Worm (Caenorhabditis elegans) whole organism, early embryonic: Measurements from ENCODE around the gene nspg-6.

Experiments
- B0310.2 ChIP-seq: sonication (generic microtip); optimal IDR thresholded peaks from 2 replicates; lab custom pipeline; 2016; ENCODE audit warnings: mild to moderate bottlenecking, missing genetic modification characterization, missing compliant biosample characterization
- F13C5.2 ChIP-seq: sonication (generic microtip); optimal IDR thresholded peaks from 2 replicates; lab custom pipeline; 2017; ENCODE audit warnings: mild to moderate bottlenecking, missing genetic modification characterization, inconsistent platforms, missing compliant biosample characterization
- aly-1 ChIP-seq: sonication (generic microtip); optimal IDR thresholded peaks from 2 replicates; lab custom pipeline; 2016; ENCODE audit warnings: missing genetic modification characterization, missing compliant biosample characterization
- ama-1 ChIP-seq: fragments of 150-350 bp; optimal IDR thresholded peaks from 2 replicates; lab custom pipeline; 2014
- ceh-13 ChIP-seq: fragments of 200-800 bp; sonication (Bioruptor generic); optimal IDR thresholded peaks from 2 replicates; lab custom pipeline; 2018; ENCODE audit warnings: mild to moderate bottlenecking, missing genetic modification characterization, missing compliant biosample characterization
- ceh-36 ChIP-seq: sonication (generic microtip); optimal IDR thresholded peaks from 2 replicates; lab custom pipeline; 2016; ENCODE audit warnings: missing genetic modification characterization, inconsistent platforms, missing compliant biosample characterization
- ets-7 ChIP-seq: sonication (generic microtip); optimal IDR thresholded peaks from 2 replicates; lab custom pipeline; 2016; ENCODE audit warnings: missing genotype, missing genetic modification characterization, missing compliant biosample characterization
- flt-1 ChIP-seq: fragments of 200-800 bp; sonication (Bioruptor generic); IDR thresholded peaks from 2 replicates; pipeline ENCODE4 v1.3.6; 2022; ENCODE audit warnings: missing genetic modification characterization, missing compliant biosample characterization
- hmbx-1 ChIP-seq: sonication (generic microtip); optimal IDR thresholded peaks from 2 replicates; lab custom pipeline; 2016; ENCODE audit warnings: mild to moderate bottlenecking, missing genetic modification characterization, missing compliant biosample characterization
- hmg-4 ChIP-seq: fragments of 200-800 bp; sonication (Bioruptor generic); optimal IDR thresholded peaks from 2 replicates; lab custom pipeline; 2018; ENCODE audit warnings: mild to moderate bottlenecking, missing genetic modification characterization, missing compliant biosample characterization
- hnd-1 ChIP-seq: sonication (generic microtip); optimal IDR thresholded peaks from 2 replicates; lab custom pipeline; 2016; ENCODE audit warnings: missing genetic modification characterization, missing compliant biosample characterization
- pes-1 ChIP-seq: fragments of 200-800 bp; sonication (Bioruptor generic); IDR thresholded peaks from 2 replicates; pipeline ENCODE4 v1.3.6; 2022; ENCODE audit warnings: missing genetic modification reagents, missing genetic modification characterization, missing compliant biosample characterization
- scrt-1 ChIP-seq: fragments of 200-800 bp; sonication (Bioruptor generic); IDR thresholded peaks from 2 replicates; pipeline ENCODE4 v1.3.6; 2022; ENCODE audit warnings: missing genetic modification characterization, missing compliant biosample characterization
- sea-1 ChIP-seq: fragments of 200-800 bp; sonication (Bioruptor generic); conservative IDR thresholded peaks from 2 replicates; pipeline ENCODE4 v1.3.6; 2022; ENCODE audit warnings: missing genetic modification characterization, missing compliant biosample characterization
- tbx-11 ChIP-seq: fragments of 200-800 bp; sonication (Bioruptor generic); IDR thresholded peaks from 2 replicates; pipeline ENCODE4 v1.3.6; 2022; ENCODE audit warnings: missing genetic modification characterization, missing compliant biosample characterization
- tbx-37 ChIP-seq: fragments of 200-800 bp; sonication (Bioruptor generic); conservative IDR thresholded peaks from 2 replicates; pipeline ENCODE4 v1.3.6; 2022; ENCODE audit warnings: missing genetic modification reagents, missing genetic modification characterization, missing compliant biosample characterization
- tra-4 ChIP-seq: sonication (generic microtip); optimal IDR thresholded peaks from 2 replicates; lab custom pipeline; 2017; ENCODE audit warnings: missing genetic modification characterization, missing compliant biosample characterization

Gene nspg-6

DNA sequence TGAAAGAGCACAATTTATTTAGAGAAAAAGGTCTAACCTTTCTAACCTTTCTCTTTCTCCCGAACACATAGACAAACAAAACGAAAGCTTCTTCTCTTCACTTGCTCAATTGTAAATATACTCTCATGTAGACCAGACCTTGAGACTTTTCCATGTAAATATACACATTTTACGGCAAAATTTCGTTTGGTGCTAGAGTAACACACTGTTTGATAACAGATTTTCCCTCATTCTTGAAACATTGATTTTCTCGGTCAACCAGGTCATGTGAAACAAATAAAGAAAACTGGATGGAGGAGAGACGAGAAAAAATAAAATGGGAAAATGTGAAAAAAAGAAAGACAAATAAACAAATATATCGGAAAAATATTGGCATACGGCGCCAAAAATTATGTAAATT is 7.2 kb upstream of the nspg-6 start:
- TF ChIP-seq ets-7 (tag; lab: Kevin White, UChicago) (no peak), pes-1 (no peak), tra-4 (no peak), ceh-13 (no peak), ceh-36 (tag; lab: Kevin White, UChicago) (no peak), hnd-1 (tag; lab: Kevin White, UChicago) (no peak), ama-1 (lab: Kevin White, UChicago) (no peak), aly-1 (tag; lab: Kevin White, UChicago) (no peak), sea-1 (GFP tag; lab: Robert Waterston, UW) (no peak), flt-1 (no peak)

DNA sequence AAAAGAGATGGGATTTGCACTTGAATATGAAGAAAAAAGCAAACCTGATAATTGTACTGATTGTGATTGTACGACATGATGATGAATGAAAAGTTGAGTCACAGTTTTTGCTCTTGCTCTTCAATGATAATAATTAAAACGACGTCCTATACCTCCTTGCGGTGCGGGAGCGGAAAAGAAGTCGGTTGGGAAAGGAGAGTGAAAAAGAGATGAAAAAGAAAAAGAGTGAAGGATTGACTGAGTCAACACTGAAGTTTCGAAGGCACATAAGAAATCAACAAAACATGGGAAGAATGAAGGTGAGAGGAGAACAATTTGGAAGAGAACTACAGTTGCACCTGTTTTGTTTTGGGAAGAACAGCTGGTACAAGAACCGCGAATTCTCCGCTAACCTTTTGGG is 4.6 kb upstream of the nspg-6 start, which contains the start of gene F56C9.8:
TSS of gene F56C9.8 (minus strand) at position 120 of the 400 bp plus-strand sequence.
- no peak for TF ChIP-seq B0310.2 (tag; lab: Kevin White, UChicago)
- no peak for TF ChIP-seq hmg-4
- no peak for TF ChIP-seq tra-4
- no peak for TF ChIP-seq tbx-37 (GFP tag; lab: Robert Waterston, UW)
- TF ChIP-seq ceh-13: no peak
- no peak for TF ChIP-seq pes-1
- no peak for TF ChIP-seq hnd-1 (tag; lab: Kevin White, UChicago)
- no peak for TF ChIP-seq ceh-36 (tag; lab: Kevin White, UChicago)
- no peak for TF ChIP-seq ama-1 (lab: Kevin White, UChicago)

DNA sequence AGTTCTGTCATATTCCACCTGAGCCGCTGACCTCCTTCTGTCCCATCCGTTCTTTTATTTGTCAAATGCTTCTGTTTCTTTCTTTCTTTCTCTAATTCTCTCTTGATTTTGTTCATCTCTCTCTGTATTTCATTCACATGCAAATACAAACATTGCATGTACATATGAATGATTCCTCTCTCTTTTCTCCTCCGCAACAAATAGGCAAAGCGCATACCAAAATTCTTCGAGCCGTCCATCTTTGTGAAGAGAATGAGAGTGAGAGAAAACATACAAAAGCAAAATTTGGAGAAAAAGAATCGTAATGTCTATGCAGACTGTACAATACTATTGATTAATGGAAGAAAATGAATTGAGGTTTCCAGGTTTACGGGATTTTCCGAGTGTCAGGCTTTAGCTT is 2.6 kb upstream of the nspg-6 start:
- TF ChIP-seq tbx-37 (GFP tag; lab: Robert Waterston, UW) (no peak), ama-1 (lab: Kevin White, UChicago) (no peak)

DNA sequence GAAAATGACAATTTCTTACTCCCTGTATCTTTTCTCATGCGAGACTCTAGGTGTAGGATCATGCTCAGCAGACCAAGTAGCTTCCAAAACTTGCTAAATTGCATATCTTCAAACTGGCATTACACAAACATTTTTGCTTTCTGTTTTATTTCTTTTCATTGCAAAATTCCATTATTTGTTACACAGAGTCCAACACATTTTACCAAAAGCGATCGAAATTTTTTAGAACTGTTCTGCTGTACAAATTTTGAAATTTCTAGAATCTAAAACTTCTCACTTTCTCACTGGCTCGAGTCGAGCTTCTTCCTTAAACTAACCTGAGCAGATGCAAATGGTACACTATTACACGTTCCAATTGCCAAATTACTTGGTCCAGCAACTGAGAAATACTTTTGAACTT is 304 bp downstream of the nspg-6 start:
- TF ChIP-seq ceh-36 (tag; lab: Kevin White, UChicago): no peak
- no peak for TF ChIP-seq tbx-11 (GFP tag; lab: Robert Waterston, UW)
- no peak for TF ChIP-seq ama-1 (lab: Kevin White, UChicago)
- no peak for TF ChIP-seq ceh-13

DNA sequence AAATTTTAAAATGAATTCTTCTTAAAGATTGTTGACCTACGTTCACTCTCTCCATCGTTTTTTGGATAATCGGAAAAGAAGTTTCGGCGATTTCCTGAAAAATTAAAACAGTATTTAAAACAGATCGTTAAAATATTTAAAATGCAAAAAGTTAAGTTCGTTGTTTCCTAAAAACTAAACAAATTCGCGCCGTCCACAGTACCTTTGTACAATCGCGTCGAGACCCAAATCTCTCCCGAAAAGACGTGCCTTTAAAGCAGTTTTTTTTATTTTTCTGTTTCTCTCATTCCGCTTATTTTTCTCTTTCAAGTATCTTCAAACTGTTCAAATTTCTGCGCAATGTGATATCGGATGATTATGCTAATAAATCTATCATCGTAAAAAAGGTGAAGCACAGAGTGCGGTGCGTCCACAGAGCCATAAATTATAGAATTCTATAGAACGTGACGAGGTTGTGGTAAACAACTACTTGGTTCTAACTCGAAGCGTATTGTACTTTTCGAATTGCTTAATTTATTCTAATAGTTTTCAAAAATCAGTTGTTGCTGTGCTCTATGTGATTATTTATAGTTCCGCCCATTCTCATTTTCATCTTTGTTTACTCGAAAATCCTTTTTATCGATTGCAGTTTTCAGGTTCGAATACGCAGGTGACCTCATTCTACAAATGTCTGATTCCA is 4.0 kb downstream of the nspg-6 start, which contains the start of the genes F56C9.6 and F56C9.3:
TSS of gene F56C9.6 (minus strand) at position 112 of the 679 bp plus-strand sequence.
TSS of gene F56C9.3 (plus strand) at position 629 of the 679 bp plus-strand sequence.
- TF ChIP-seq ceh-13 (no peak), hnd-1 (tag; lab: Kevin White, UChicago) (no peak), tra-4 (no peak), hmg-4 (no peak), pes-1 (no peak)

DNA sequence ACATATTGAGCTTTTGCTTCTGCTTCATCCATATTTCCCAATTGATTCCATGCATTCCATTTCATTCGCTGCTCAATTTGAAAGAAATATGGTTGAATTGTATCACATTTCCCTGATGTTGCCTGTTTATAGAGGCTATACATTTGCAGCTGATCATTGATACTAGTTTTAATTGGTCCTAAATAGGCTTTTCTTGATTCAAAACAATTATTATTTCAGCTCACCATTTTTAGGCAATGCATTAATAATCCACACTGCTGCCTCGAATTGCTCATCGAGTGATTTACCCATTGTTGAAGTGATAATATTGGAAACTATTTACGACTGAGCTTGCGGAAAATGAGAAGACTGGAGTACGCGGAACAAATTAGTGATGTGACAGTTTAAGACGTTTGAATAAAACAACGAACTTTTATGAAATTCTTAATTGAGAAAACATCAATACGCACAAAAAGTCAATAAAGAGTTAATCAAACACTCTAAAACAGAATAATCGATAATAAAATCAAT is 6.1 kb downstream of the nspg-6 start, which contains the start of gene acbp-4:
TSS of gene acbp-4 (minus strand) at position 510 of the 510 bp plus-strand sequence.
- no peak for TF ChIP-seq ceh-36 (tag; lab: Kevin White, UChicago)
- no peak for TF ChIP-seq sea-1 (GFP tag; lab: Robert Waterston, UW)
- TF ChIP-seq ceh-13: no peak
- no peak for TF ChIP-seq pes-1
- no peak for TF ChIP-seq hnd-1 (tag; lab: Kevin White, UChicago)
- no peak for TF ChIP-seq aly-1 (tag; lab: Kevin White, UChicago)
- TF ChIP-seq tbx-11 (GFP tag; lab: Robert Waterston, UW): no peak
- no peak for TF ChIP-seq tbx-37 (GFP tag; lab: Robert Waterston, UW)
- TF ChIP-seq flt-1: no peak
- TF ChIP-seq hmbx-1 (tag; lab: Kevin White, UChicago): no peak
- no peak for TF ChIP-seq B0310.2 (tag; lab: Kevin White, UChicago)
- TF ChIP-seq tra-4: no peak
- no peak for TF ChIP-seq ets-7 (tag; lab: Kevin White, UChicago)
- TF ChIP-seq F13C5.2: no peak
- no peak for TF ChIP-seq ama-1 (lab: Kevin White, UChicago)
- no peak for TF ChIP-seq hmg-4
- no peak for TF ChIP-seq scrt-1 (GFP tag; lab: Robert Waterston, UW)

DNA sequence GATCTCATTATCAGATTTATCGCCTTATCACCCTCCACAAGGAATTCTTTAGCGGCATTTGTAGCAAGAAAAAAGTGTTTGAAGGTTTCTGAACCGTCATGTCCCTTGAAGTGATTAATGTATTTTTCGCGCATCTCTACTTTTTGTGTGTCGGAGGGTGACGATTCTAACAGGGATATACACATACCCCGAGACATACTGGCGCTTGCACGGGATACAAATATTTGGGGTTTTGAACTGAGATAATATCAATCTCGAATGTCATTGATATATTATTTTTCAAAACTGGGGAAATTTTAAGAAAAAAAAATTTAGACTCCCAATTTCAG is 9.2 kb downstream of the nspg-6 start:
- TF ChIP-seq sea-1 (GFP tag; lab: Robert Waterston, UW): no peak
- no peak for TF ChIP-seq tbx-37 (GFP tag; lab: Robert Waterston, UW)
- no peak for TF ChIP-seq ceh-36 (tag; lab: Kevin White, UChicago)
- no peak for TF ChIP-seq ceh-13
- no peak for TF ChIP-seq tbx-11 (GFP tag; lab: Robert Waterston, UW)

DNA sequence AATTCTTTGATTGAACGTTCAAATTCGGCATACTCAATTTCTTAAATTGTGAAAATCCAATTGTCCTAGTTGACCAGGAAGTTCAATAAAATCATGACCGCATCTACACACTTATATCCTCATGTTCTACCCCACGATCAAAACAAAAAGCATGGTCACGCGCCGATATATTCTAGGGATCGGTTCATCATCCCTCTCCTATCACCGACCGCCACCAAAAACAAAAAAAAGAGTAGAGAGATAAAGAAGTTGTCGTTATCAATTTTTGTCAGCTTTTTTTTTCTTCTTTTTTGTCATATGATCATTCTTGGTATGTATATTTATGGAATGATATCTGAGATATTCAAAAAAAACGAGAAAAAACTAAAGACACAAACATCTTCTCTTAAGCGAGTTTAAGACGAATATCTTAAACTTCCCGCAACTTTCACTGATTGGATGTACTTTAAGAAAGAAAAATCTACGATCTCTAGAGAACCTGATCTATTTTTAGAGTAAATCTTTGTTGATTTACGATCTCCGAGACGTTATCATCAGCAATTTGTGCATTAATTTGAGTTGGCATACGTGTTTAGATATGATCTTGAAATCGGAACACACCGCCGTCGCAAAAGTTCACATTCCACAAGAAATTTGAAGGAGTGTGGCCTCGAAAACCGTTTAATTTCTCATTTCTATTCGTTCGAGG is 9.7 kb downstream of the nspg-6 start:
- TF ChIP-seq ceh-13 (no peak), tbx-37 (GFP tag; lab: Robert Waterston, UW) (no peak), tra-4 (no peak), hmg-4 (no peak), flt-1 (no peak), F13C5.2 (no peak), hnd-1 (tag; lab: Kevin White, UChicago) (no peak), ceh-36 (tag; lab: Kevin White, UChicago) (no peak), pes-1 (no peak), tbx-11 (GFP tag; lab: Robert Waterston, UW) (no peak), B0310.2 (tag; lab: Kevin White, UChicago) (no peak), ama-1 (lab: Kevin White, UChicago) (no peak), aly-1 (tag; lab: Kevin White, UChicago) (no peak)
